Worm (Caenorhabditis elegans) whole organism, L4/young adult: ENCODE data around the gene bus-18.

Experiments used
- W03F9.2 ChIP-seq: fragments of 150-350 bp; optimal IDR thresholded peaks from 2 replicates; lab custom pipeline; 2014; ENCODE audit warnings: missing biosample characterization, missing genetic modification characterization
- dao-5 ChIP-seq: sonication (generic microtip); optimal IDR thresholded peaks from 2 replicates; lab custom pipeline; 2016; ENCODE audit warnings: missing genotype, missing genetic modification characterization, moderate library complexity, missing compliant biosample characterization
- him-1 ChIP-seq: sonication (generic microtip); optimal IDR thresholded peaks from 2 replicates; lab custom pipeline; 2016; ENCODE audit warnings: missing genotype, missing genetic modification reagents, missing genetic modification characterization, missing compliant biosample characterization

- TF ChIP-seq him-1 (tag; lab: Kevin White, UChicago) (no peak), dao-5 (tag; lab: Kevin White, UChicago) (no peak), W03F9.2 (tag; lab: Kevin White, UChicago) (no peak)
Measured at ce11 chrV:11820551-11820950, 47.0 kb downstream of the bus-18 start.
